Fruit fly (Drosophila melanogaster): ENCODE measurements around the gene crb.
A peak's percentile ranks its signal among the peaks of the same experiment; 100 is the strongest.

crb gene

dm6 chr3R:24276104-24277008 is 18.5 kb upstream of the crb start, which contains the start of gene Orct (continued):
- TF ChIP-seq ewg (GFP tag; optimal IDR thresholded peaks at IDR 0.05) (peak; percentile 45), vfl (GFP tag; optimal IDR thresholded peaks at IDR 0.05) (peak; percentile 21), eve (GFP tag; optimal IDR thresholded peaks at IDR 0.05) (no peak), CG30403 (GFP tag; optimal IDR thresholded peaks at IDR 0.05) (peak; percentile 80), eyg (GFP tag; optimal IDR thresholded peaks at IDR 0.05) (peak; percentile 51), sens-2 (GFP tag; IDR thresholded peaks at IDR 0.05) (no peak), jumu (GFP tag; optimal IDR thresholded peaks at IDR 0.05) (peak; percentile 59), pnt (GFP tag; optimal IDR thresholded peaks at IDR 0.05) (peak; percentile 49), dm (GFP tag; optimal IDR thresholded peaks at IDR 0.05) (peak; percentile 68), exex (tag; optimal IDR thresholded peaks at IDR 0.05) (peak; percentile 71), zen (tag; optimal IDR thresholded peaks at IDR 0.05) (peak; percentile 3), Fer3 (tag; optimal IDR thresholded peaks at IDR 0.05) (peak; percentile 65), Oaz (GFP tag; IDR thresholded peaks at IDR 0.05) (0 out of 2 replicates have a peak, but pooled peaks have one; percentile 36), usp (GFP tag; optimal IDR thresholded peaks at IDR 0.05) (no peak), CG4854 (GFP tag; optimal IDR thresholded peaks at IDR 0.05) (peak; percentile 42), gce (GFP tag; IDR thresholded peaks at IDR 0.05) (no peak), CG4424 (GFP tag; optimal IDR thresholded peaks at IDR 0.05) (peak; percentile 67), CG2120 (GFP tag; optimal IDR thresholded peaks at IDR 0.05) (peak; percentile 92), fd96Cb (tag; optimal IDR thresholded peaks at IDR 0.05) (peak; percentile 62), Bdp1 (GFP tag; optimal IDR thresholded peaks at IDR 0.05) (no peak), CG2889 (GFP tag; IDR thresholded peaks at IDR 0.05) (0 out of 3 replicates have a peak, but pooled peaks have one; percentile 61), CG4730 (GFP tag; IDR thresholded peaks at IDR 0.05) (no peak), ems (GFP tag; optimal IDR thresholded peaks at IDR 0.05) (peak; percentile 37), yki (optimal IDR thresholded peaks at IDR 0.05) (no peak), CG11398 (GFP tag; optimal IDR thresholded peaks at IDR 0.05) (peak; percentile 33), bigmax (GFP tag; optimal IDR thresholded peaks at IDR 0.05) (no peak), H15 (GFP tag; IDR thresholded peaks at IDR 0.05) (no peak), unpg (GFP tag; optimal IDR thresholded peaks at IDR 0.05) (peak; percentile 75), CG15514 (GFP tag; optimal IDR thresholded peaks at IDR 0.05) (peak; percentile 60), CG43689 (GFP tag; IDR thresholded peaks at IDR 0.05) (0 out of 2 replicates have a peak, but pooled peaks have one; percentile 24), shn (GFP tag; optimal IDR thresholded peaks at IDR 0.05) (peak; percentile 65), pan (optimal IDR thresholded peaks at IDR 0.05) (no peak), pan (GFP tag; optimal IDR thresholded peaks at IDR 0.05 in 1 of 2, IDR thresholded peaks at IDR 0.05 in 1 of 2) (peak in 1 of 2 experiments; percentile 69), z (GFP tag; IDR thresholded peaks at IDR 0.05) (no peak), CG12155 (GFP tag; optimal IDR thresholded peaks at IDR 0.05) (peak; percentile 70), Aef1 (GFP tag; IDR thresholded peaks at IDR 0.05) (peak; percentile 54; the same call in 2 of the 3 replicates), CG3995 (GFP tag; optimal IDR thresholded peaks at IDR 0.05) (no peak), pb (GFP tag; optimal IDR thresholded peaks at IDR 0.05) (no peak), fd102C (GFP tag; optimal IDR thresholded peaks at IDR 0.05) (no peak), lbe (GFP tag; optimal IDR thresholded peaks at IDR 0.05) (no peak), CG18764 (GFP tag; optimal IDR thresholded peaks at IDR 0.05) (peak; percentile 32), CG31441 (GFP tag; IDR thresholded peaks at IDR 0.05) (peak; percentile 73), zf30C (GFP tag; optimal IDR thresholded peaks at IDR 0.05) (no peak), lov (optimal IDR thresholded peaks at IDR 0.05) (no peak), lov (GFP tag; IDR thresholded peaks at IDR 0.05) (0 out of 3 replicates have a peak, but pooled peaks have one; percentile 7), psq (GFP tag; optimal IDR thresholded peaks at IDR 0.05) (peak; percentile 8), Hand (GFP tag; optimal IDR thresholded peaks at IDR 0.05) (peak; percentile 75), CG1792 (GFP tag; optimal IDR thresholded peaks at IDR 0.05) (no peak), en (GFP tag; optimal IDR thresholded peaks at IDR 0.05) (no peak), Atf3 (GFP tag; optimal IDR thresholded peaks at IDR 0.05) (peak; percentile 43), CG17802 (tag; optimal IDR thresholded peaks at IDR 0.05) (no peak)

Measured in whole organism, embryonic.